Worm (Caenorhabditis elegans): Measurements from ENCODE around the gene srx-118.
"Not testable (repeated sequence)": the region's sequence is repeated elsewhere in the genome, so short reads cannot be mapped to it uniquely, and the experiment has no call there.

srx-118 gene

DNA sequence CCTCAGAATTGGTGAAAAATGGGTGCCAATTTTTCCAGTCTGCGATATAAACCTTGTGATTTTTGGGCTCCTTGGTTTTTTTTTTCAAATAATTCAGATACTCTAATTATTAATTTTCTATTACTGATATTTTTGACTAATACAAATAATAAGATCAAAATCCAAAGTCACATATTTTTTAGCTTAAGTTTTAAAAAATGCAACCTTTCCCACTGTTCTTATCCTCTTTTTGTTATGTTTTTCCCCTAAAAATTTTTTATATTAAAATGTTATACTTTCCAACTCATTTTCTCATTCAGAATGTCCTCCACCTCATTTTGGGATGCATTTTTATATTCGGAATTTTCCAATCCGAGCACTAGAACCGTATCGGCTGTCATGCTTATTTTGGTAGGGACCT is 5.3 kb downstream of the srx-118 start, which contains the start of gene srx-120 (continued):
- no peak for TF ChIP-seq lin-13 (GFP tag; optimal IDR thresholded peaks at IDR 0.05)

DNA sequence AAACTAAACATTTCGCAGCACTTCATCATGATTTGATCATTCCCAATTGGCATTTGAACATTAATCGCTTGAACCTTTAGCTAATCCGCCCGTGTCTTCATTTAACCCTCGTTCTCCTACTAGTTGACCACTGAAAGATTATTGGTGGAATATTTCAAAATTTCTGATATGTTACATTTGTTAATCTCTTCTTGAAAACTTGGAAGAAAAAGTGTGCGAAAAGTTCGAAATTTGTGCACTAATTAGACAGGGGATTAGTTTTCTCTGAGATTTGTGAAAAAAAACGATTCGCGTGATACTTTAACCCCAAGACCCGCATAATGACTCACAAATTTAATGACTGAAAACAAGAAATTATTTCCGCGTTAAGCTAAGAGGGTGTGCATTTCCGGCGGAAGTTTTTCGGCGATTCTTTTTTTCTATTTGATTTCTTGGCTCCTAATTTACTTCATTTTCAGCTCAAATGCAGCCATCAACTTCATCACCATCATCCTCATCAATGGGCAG is 9.7 kb downstream of the srx-118 start, which contains the start of gene nimk-1:
nimk-1 (plus strand) TSS at position 457 of the 507 bp plus-strand sequence.
- no peak for TF ChIP-seq nhr-25 (tag; optimal IDR thresholded peaks at IDR 0.05; ENCODE audit: borderline replicate concordance, insufficient read depth)
- no peak for TF ChIP-seq lin-39 (tag; optimal IDR thresholded peaks at IDR 0.05)
- TF ChIP-seq ces-1 (GFP tag; optimal IDR thresholded peaks at IDR 0.05) = no peak
- TF ChIP-seq lin-38 (GFP tag; IDR thresholded peaks at IDR 0.05) = no peak
- TF ChIP-seq daf-12 (tag; optimal IDR thresholded peaks at IDR 0.05) = no peak
- no peak for TF ChIP-seq pha-4 (GFP tag; IDR thresholded peaks at IDR 0.05)
- TF ChIP-seq pha-4 (tag; optimal IDR thresholded peaks at IDR 0.05) = no peak
- TF ChIP-seq tra-1 (GFP tag; IDR thresholded peaks at IDR 0.05) = no peak
- TF ChIP-seq php-3 (GFP tag; IDR thresholded peaks at IDR 0.05) = no peak
- TF ChIP-seq zip-2 (tag; optimal IDR thresholded peaks at IDR 0.05) = no peak
- no peak for TF ChIP-seq zfp-2 (tag; optimal IDR thresholded peaks at IDR 0.05)
- TF ChIP-seq mdl-1 (tag; optimal IDR thresholded peaks at IDR 0.05) = no peak
- no peak for TF ChIP-seq spr-3 (GFP tag; optimal IDR thresholded peaks at IDR 0.05)
- no peak for TF ChIP-seq daf-19 (GFP tag; conservative IDR thresholded peaks at IDR 0.05)
- no peak for TF ChIP-seq lim-7 (GFP tag; IDR thresholded peaks at IDR 0.05)
- TF ChIP-seq Y105C5A.15 (GFP tag; IDR thresholded peaks at IDR 0.05) = no peak
- TF ChIP-seq F44E2.7 (GFP tag; IDR thresholded peaks at IDR 0.05) = no peak
- no peak for TF ChIP-seq lin-29 (GFP tag; IDR thresholded peaks at IDR 0.05)
- no peak for TF ChIP-seq Y5F2A.4 (GFP tag; optimal IDR thresholded peaks at IDR 0.05)
- TF ChIP-seq snpc-1.2 (GFP tag; IDR thresholded peaks at IDR 0.05) = no peak
- no peak for TF ChIP-seq ceh-20 (GFP tag; IDR thresholded peaks at IDR 0.05)

DNA sequence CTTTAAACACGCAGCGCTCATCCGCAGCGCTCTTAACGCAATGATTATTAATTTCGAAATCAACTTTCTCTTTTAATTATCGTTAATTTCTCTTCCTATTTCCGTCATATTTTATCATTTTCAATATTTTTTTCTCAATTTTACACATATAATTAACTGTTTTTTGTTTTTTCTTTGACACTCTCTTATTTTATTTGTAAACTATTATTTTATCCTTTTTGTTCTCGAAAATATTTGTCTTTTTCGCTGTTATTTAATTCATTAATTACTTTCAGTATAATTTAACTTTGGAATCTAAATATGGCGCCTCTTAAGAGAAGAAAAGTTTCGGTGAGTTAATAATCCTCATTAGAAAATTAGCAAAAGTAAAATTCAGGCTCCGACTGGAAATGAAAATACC is 10.6 kb downstream of the srx-118 start, which contains the start of gene F49C5.3:
F49C5.3 (plus strand) TSS at position 301 of the 400 bp plus-strand sequence.
- TF ChIP-seq arid-1 (GFP tag; conservative IDR thresholded peaks at IDR 0.05); T20F7.1 (GFP tag; optimal IDR thresholded peaks at IDR 0.05); ctbp-1 (GFP tag; IDR thresholded peaks at IDR 0.05): not testable (repeated sequence)

DNA sequence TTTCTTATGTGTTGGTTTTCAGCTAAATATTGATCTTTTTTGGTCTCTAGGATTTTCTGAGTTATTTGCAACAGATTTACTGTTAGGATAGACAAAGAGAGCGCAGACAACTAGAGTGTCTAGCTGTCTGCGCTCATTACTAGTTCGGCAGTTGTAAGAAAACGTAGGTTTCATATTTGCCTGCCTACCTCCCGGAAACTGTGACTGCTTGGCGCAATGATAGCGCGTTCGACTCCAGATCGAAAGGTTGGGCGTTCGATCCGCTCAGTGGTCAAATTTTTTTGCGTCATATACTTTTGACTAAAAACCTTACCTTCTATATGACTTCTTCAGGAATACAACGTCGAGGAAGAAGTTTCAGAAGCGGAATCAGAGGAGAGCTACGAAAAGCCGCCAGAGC is 13.8 kb downstream of the srx-118 start:
- TF ChIP-seq unc-62 (GFP tag; optimal IDR thresholded peaks at IDR 0.05 in 1 of 2) = peak in 1 of 2 experiments; percentile 89
- no peak for TF ChIP-seq unc-62 (tag; optimal IDR thresholded peaks at IDR 0.05)
- TF ChIP-seq hmg-1.1 (GFP tag; IDR thresholded peaks at IDR 0.05) = no peak
- TF ChIP-seq hif-1 (tag; optimal IDR thresholded peaks at IDR 0.05) = no peak
- no peak for TF ChIP-seq nhr-237 (tag; optimal IDR thresholded peaks at IDR 0.05)
- no peak for TF ChIP-seq ceh-32 (tag; optimal IDR thresholded peaks at IDR 0.05; ENCODE audit: poor library complexity)
- TF ChIP-seq egl-43 (GFP tag; IDR thresholded peaks at IDR 0.05) = peak; percentile 42; the same call in 1 of the 2 replicates

DNA sequence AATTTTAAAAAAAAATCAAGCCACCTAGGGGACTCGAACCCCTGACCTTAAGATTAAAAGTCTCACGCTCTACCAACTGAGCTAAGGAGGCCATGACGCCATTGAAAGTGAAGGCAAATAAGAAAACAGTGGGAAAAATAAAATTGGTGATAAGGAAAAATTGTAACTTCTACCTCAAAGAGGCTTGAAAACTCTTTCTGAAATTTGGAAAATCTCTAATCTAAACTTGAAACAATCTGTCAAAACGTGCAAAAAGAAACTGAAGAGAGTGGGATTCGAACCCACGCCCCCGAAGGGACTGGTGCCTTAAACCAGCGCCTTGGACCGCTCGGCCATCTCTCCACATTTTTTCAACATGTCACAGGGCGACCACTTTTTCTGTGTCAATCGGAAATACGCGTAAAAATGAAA is 16.0 kb downstream of the srx-118 start:
- TF ChIP-seq spr-3 (GFP tag; optimal IDR thresholded peaks at IDR 0.05) (peak; percentile 47), ceh-44 (GFP tag; IDR thresholded peaks at IDR 0.05) (peak; percentile 73; the same call in 1 of the 2 replicates), dve-1 (tag; optimal IDR thresholded peaks at IDR 0.05; ENCODE audit: insufficient read depth) (peak; percentile 74), tra-1 (GFP tag; IDR thresholded peaks at IDR 0.05) (0 out of 2 replicates have a peak, but pooled peaks have one; percentile 47), F26F4.8 (GFP tag; conservative IDR thresholded peaks at IDR 0.05) (0 out of 2 replicates have a peak, but pooled peaks have one; percentile 8), nhr-48 (tag; optimal IDR thresholded peaks at IDR 0.05) (peak; percentile 32), lin-38 (GFP tag; IDR thresholded peaks at IDR 0.05) (peak; percentile 79), dmd-8 (GFP tag; IDR thresholded peaks at IDR 0.05) (0 out of 2 replicates have a peak, but pooled peaks have one; percentile 62), lin-13 (GFP tag; optimal IDR thresholded peaks at IDR 0.05) (peak; percentile 34), daf-19 (GFP tag; conservative IDR thresholded peaks at IDR 0.05) (peak; percentile 84), unc-130 (GFP tag; optimal IDR thresholded peaks at IDR 0.05) (peak; percentile 62), php-3 (GFP tag; IDR thresholded peaks at IDR 0.05) (peak; percentile 64; the same call in 1 of the 2 replicates), duxl-1 (tag; optimal IDR thresholded peaks at IDR 0.05; ENCODE audit: poor library complexity) (peak; percentile 65), spr-1 (tag; optimal IDR thresholded peaks at IDR 0.05) (peak; percentile 49), hif-1 (tag; optimal IDR thresholded peaks at IDR 0.05) (peak in 1 of 2 experiments; percentile 39), hlh-11 (tag; optimal IDR thresholded peaks at IDR 0.05) (peak; percentile 15), nhr-77 (tag; optimal IDR thresholded peaks at IDR 0.05) (peak; percentile 35)

Data from whole organism, L4 larva.